Worm (Caenorhabditis elegans) whole organism, young adult: ENCODE data around the gene cox-17.

ENCODE experiments used
- nhr-27 ChIP-seq: fragments of 200-800 bp; sonication (Bioruptor generic); optimal IDR thresholded peaks from 2 replicates; lab custom pipeline; 2018; ENCODE audit warnings: mild to moderate bottlenecking, missing genetic modification characterization, moderate library complexity, missing compliant biosample characterization
- sdz-38 ChIP-seq: sonication (generic microtip); optimal IDR thresholded peaks from 2 replicates; lab custom pipeline; 2016; ENCODE audit warnings: missing genotype, missing genetic modification characterization, missing compliant biosample characterization
- ztf-26 ChIP-seq: sonication (generic microtip); optimal IDR thresholded peaks from 2 replicates; lab custom pipeline; 2017; ENCODE audit warnings: missing genetic modification characterization, missing compliant biosample characterization

DNA sequence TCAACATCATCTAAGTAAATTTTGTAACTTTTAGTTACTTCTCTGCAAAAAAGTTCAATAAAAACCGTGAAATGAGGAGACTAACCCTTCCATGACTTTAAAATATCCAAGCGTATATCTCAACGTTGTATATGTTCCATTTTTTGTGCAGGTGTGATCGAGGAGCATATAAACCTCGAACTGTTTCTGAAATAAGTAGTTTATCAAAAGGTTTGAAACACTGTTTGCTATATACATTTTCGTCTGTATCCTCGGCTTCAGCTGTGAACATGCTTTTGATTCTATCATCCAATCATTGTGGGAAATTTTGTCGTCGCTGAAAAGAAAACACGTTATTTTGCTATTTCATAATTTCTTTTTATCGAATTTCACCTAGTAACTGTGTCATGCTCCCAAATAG is 9.8 kb upstream of the cox-17 start, which contains the start of gene F40G9.5:
- TF ChIP-seq ztf-26 (tag; lab: Kevin White, UChicago) (no peak), nhr-27 (tag; lab: Kevin White, UChicago) (no peak), sdz-38 (tag; lab: Kevin White, UChicago) (no peak)
